Fruit fly (Drosophila melanogaster) whole organism, embryonic: ENCODE results near the gene Ist1.
A peak's percentile ranks its signal among the peaks of the same experiment; 100 is the strongest.

ENCODE experiments used
- B-H1 ChIP-seq: fragments of 200-800 bp; sonication (Bioruptor generic); IDR thresholded peaks from 3 replicates; pipeline ENCODE4 v1.3.6; 2022; ENCODE audit warnings: missing biosample characterization, missing genetic modification characterization
- Bgb ChIP-seq: fragments of 200-800 bp; sonication (Bioruptor generic); IDR thresholded peaks from 2 replicates; pipeline ENCODE4 v1.3.6; 2022; ENCODE audit warnings: missing biosample characterization, missing genetic modification characterization; ENCODE audit not compliant: partially characterized antibody
- CG10543 ChIP-seq: fragments of 200-800 bp; sonication (Bioruptor generic); optimal IDR thresholded peaks from 3 replicates; lab custom pipeline; 2017; ENCODE audit warnings: missing biosample characterization, mild to moderate bottlenecking, missing genetic modification characterization, moderate library complexity
- CG11398 ChIP-seq: fragments of 200-800 bp; sonication (Bioruptor generic); optimal IDR thresholded peaks from 2 replicates; lab custom pipeline; 2016; ENCODE audit warnings: missing biosample characterization, missing genetic modification characterization
- CG14014 ChIP-seq: fragments of 200-800 bp; sonication (Bioruptor generic); IDR thresholded peaks from 2 replicates; pipeline ENCODE4 v1.3.6; 2022; ENCODE audit warnings: missing biosample characterization, missing genetic modification characterization
- CG1647 ChIP-seq: fragments of 200-800 bp; sonication (Bioruptor generic); optimal IDR thresholded peaks from 3 replicates; lab custom pipeline; 2016; ENCODE audit warnings: missing biosample characterization, missing genetic modification characterization
- CG17328 ChIP-seq: fragments of 200-800 bp; sonication (Bioruptor generic); IDR thresholded peaks from 2 replicates; pipeline ENCODE4 v1.3.6; 2022; ENCODE audit warnings: missing biosample characterization, missing genetic modification characterization
- CG17612 ChIP-seq: fragments of 200-800 bp; sonication (Bioruptor generic); IDR thresholded peaks from 2 replicates; pipeline ENCODE4 v1.3.6; 2022; ENCODE audit warnings: missing biosample characterization, missing genetic modification characterization
- CG18619 ChIP-seq: fragments of 200-800 bp; sonication (Bioruptor generic); optimal IDR thresholded peaks from 3 replicates; lab custom pipeline; 2017; ENCODE audit warnings: missing biosample characterization, mild to moderate bottlenecking, missing genetic modification characterization
- CG18764 ChIP-seq: fragments of 200-800 bp; sonication (Bioruptor generic); optimal IDR thresholded peaks from 3 replicates; lab custom pipeline; 2016; ENCODE audit warnings: missing biosample characterization, missing genetic modification characterization
- CG30020 ChIP-seq: fragments of 200-800 bp; optimal IDR thresholded peaks from 2 replicates; lab custom pipeline; 2019; ENCODE audit warnings: missing biosample characterization, mild to moderate bottlenecking, missing genetic modification characterization, moderate library complexity
- CG30403 ChIP-seq: fragments of 200-800 bp; sonication (Bioruptor generic); optimal IDR thresholded peaks from 3 replicates; lab custom pipeline; 2016; ENCODE audit warnings: missing biosample characterization, missing genetic modification characterization
- CG30431 ChIP-seq: fragments of 200-800 bp; sonication (Bioruptor generic); optimal IDR thresholded peaks from 2 replicates; lab custom pipeline; 2017; ENCODE audit warnings: missing biosample characterization, missing genetic modification characterization
- CG3163 ChIP-seq: fragments of 200-800 bp; sonication (Bioruptor generic); optimal IDR thresholded peaks from 3 replicates; lab custom pipeline; 2016; ENCODE audit warnings: missing biosample characterization, missing genetic modification characterization
- CG42726 ChIP-seq: fragments of 200-800 bp; sonication (Bioruptor generic); IDR thresholded peaks from 2 replicates; pipeline ENCODE4 v1.3.6; 2022; ENCODE audit warnings: missing biosample characterization, missing genetic modification characterization; ENCODE audit not compliant: partially characterized antibody
- CG4820 ChIP-seq: fragments of 200-800 bp; sonication (Bioruptor generic); optimal IDR thresholded peaks from 3 replicates; lab custom pipeline; 2016; ENCODE audit warnings: missing biosample characterization, missing genetic modification characterization
- CG6272 ChIP-seq: fragments of 200-800 bp; sonication (Bioruptor generic); IDR thresholded peaks from 2 replicates; pipeline ENCODE4 v1.3.6; 2022; ENCODE audit warnings: missing biosample characterization, missing genetic modification characterization
- CG7786 ChIP-seq: fragments of 200-800 bp; sonication (Bioruptor generic); optimal IDR thresholded peaks from 2 replicates; lab custom pipeline; 2016; ENCODE audit warnings: missing biosample characterization, missing genetic modification characterization
- Dfd ChIP-seq, 2 experiments: fragments of >200 bp; optimal IDR thresholded peaks; 2 replicates each; lab custom pipeline; 2017; ENCODE audit warnings: missing biosample characterization in 2 of 2, missing genetic modification characterization in 2 of 2
- Fer1 ChIP-seq: fragments of 200-800 bp; sonication (Bioruptor generic); optimal IDR thresholded peaks from 2 replicates; lab custom pipeline; 2017; ENCODE audit warnings: missing biosample characterization, mild to moderate bottlenecking, missing genetic modification characterization
- Fer3 ChIP-seq: fragments of 200-800 bp; sonication (Bioruptor generic); optimal IDR thresholded peaks from 2 replicates; lab custom pipeline; 2018; ENCODE audit warnings: missing biosample characterization, mild to moderate bottlenecking, missing genetic modification characterization, moderate library complexity
- HLHmδ ChIP-seq: fragments of 200-800 bp; sonication (Bioruptor generic); optimal IDR thresholded peaks from 2 replicates; lab custom pipeline; 2018; ENCODE audit warnings: missing biosample characterization, mild to moderate bottlenecking, missing genetic modification characterization, moderate library complexity
- Meics ChIP-seq: fragments of 200-800 bp; sonication (Bioruptor generic); optimal IDR thresholded peaks from 2 replicates; lab custom pipeline; 2017; ENCODE audit warnings: missing biosample characterization, mild to moderate bottlenecking, missing genetic modification characterization
- Nf-YC ChIP-seq: fragments of 200-800 bp; optimal IDR thresholded peaks from 3 replicates; lab custom pipeline; 2019; ENCODE audit warnings: missing biosample characterization, mild to moderate bottlenecking, missing genetic modification characterization, moderate library complexity
- Ravus ChIP-seq: fragments of 200-800 bp; sonication (Bioruptor generic); IDR thresholded peaks from 2 replicates; pipeline ENCODE4 v1.3.6; 2022; ENCODE audit warnings: missing biosample characterization, missing genetic modification characterization
- Side ChIP-seq: fragments of 200-800 bp; sonication (Bioruptor generic); optimal IDR thresholded peaks from 2 replicates; lab custom pipeline; 2016; ENCODE audit warnings: missing biosample characterization, missing genetic modification characterization
- Sox102F ChIP-seq: fragments of 200-800 bp; sonication (Bioruptor generic); optimal IDR thresholded peaks from 2 replicates; lab custom pipeline; 2018; ENCODE audit warnings: missing biosample characterization, mild to moderate bottlenecking, missing genetic modification characterization, moderate library complexity
- Sry-β ChIP-seq: fragments of 200-800 bp; sonication (Bioruptor generic); optimal IDR thresholded peaks from 2 replicates; lab custom pipeline; 2018; ENCODE audit warnings: missing biosample characterization, mild to moderate bottlenecking, missing genetic modification characterization, moderate library complexity
- al ChIP-seq: fragments of 200-800 bp; sonication (Bioruptor generic); IDR thresholded peaks from 2 replicates; pipeline ENCODE4 v1.3.6; 2022; ENCODE audit warnings: missing biosample characterization, missing genetic modification characterization
- ara ChIP-seq: fragments of 200-800 bp; sonication (Bioruptor generic); IDR thresholded peaks from 2 replicates; pipeline ENCODE4 v1.3.6; 2022; ENCODE audit warnings: missing biosample characterization, missing genetic modification characterization
- bigmax ChIP-seq: fragments of 200-800 bp; sonication (Bioruptor generic); optimal IDR thresholded peaks from 2 replicates; lab custom pipeline; 2018; ENCODE audit warnings: missing biosample characterization, mild to moderate bottlenecking, missing genetic modification characterization
- cas ChIP-seq: fragments of 200-800 bp; sonication (Bioruptor generic); IDR thresholded peaks from 2 replicates; pipeline ENCODE4 v1.3.6; 2022; ENCODE audit warnings: missing biosample characterization, missing genetic modification characterization
- croc ChIP-seq: fragments of 200-800 bp; sonication (Bioruptor generic); conservative IDR thresholded peaks from 3 replicates; pipeline ENCODE4 v1.3.6; 2022; ENCODE audit warnings: missing biosample characterization, missing genetic modification characterization
- crol ChIP-seq: fragments of 200-800 bp; sonication (Bioruptor generic); IDR thresholded peaks from 2 replicates; pipeline ENCODE4 v1.3.6; 2022; ENCODE audit warnings: missing biosample characterization, missing genetic modification characterization
- dmrt99B ChIP-seq: fragments of 200-800 bp; sonication (Bioruptor generic); optimal IDR thresholded peaks from 2 replicates; lab custom pipeline; 2018; ENCODE audit warnings: missing biosample characterization, mild to moderate bottlenecking, missing genetic modification characterization, moderate library complexity
- ftz-f1 ChIP-seq: fragments of 200-800 bp; sonication (Bioruptor generic); optimal IDR thresholded peaks from 2 replicates; lab custom pipeline; 2016; ENCODE audit warnings: missing biosample characterization, missing genetic modification characterization
- mld ChIP-seq: fragments of 200-800 bp; sonication (Bioruptor generic); IDR thresholded peaks from 3 replicates; pipeline ENCODE4 v1.3.6; 2022; ENCODE audit warnings: missing biosample characterization, missing genetic modification characterization; ENCODE audit not compliant: partially characterized antibody
- nmo ChIP-seq: fragments of 200-800 bp; sonication (Bioruptor generic); optimal IDR thresholded peaks from 2 replicates; lab custom pipeline; 2018; ENCODE audit warnings: missing biosample characterization, mild to moderate bottlenecking, missing genetic modification characterization, moderate library complexity
- onecut ChIP-seq: fragments of 200-800 bp; sonication (Bioruptor generic); IDR thresholded peaks from 2 replicates; pipeline ENCODE4 v1.3.6; 2022; ENCODE audit warnings: missing biosample characterization, missing genetic modification characterization
- pita ChIP-seq: fragments of 200-800 bp; sonication (Bioruptor generic); optimal IDR thresholded peaks from 2 replicates; lab custom pipeline; 2017; ENCODE audit warnings: missing biosample characterization, mild to moderate bottlenecking, missing genetic modification characterization
- run ChIP-seq: fragments of 200-800 bp; sonication (Bioruptor generic); optimal IDR thresholded peaks from 3 replicates; lab custom pipeline; 2018; ENCODE audit warnings: missing biosample characterization, mild to moderate bottlenecking, missing genetic modification characterization
- sc ChIP-seq, 3 experiments: fragments of >200 bp in 2 of 3; fragments of 200-800 bp in 1 of 3; sonication (Bioruptor generic) in 1 of 3; optimal IDR thresholded peaks; 2 replicates in 2 of 3; 3 replicates in 1 of 3; lab custom pipeline; 2017; ENCODE audit warnings: mild to moderate bottlenecking in 1 of 3, missing biosample characterization in 1 of 3, missing genetic modification characterization in 1 of 3, missing genetic modification reagents in 1 of 3
- seq ChIP-seq: fragments of 200-800 bp; sonication (Bioruptor generic); IDR thresholded peaks from 2 replicates; pipeline ENCODE4 v1.3.6; 2022; ENCODE audit warnings: missing biosample characterization, missing genetic modification characterization
- sim ChIP-seq: fragments of 200-800 bp; sonication (Bioruptor generic); IDR thresholded peaks from 2 replicates; pipeline ENCODE4 v1.3.6; 2022; ENCODE audit warnings: missing biosample characterization, missing genetic modification characterization
- slbo ChIP-seq: fragments of 200-800 bp; sonication (Bioruptor generic); IDR thresholded peaks from 2 replicates; pipeline ENCODE4 v1.3.6; 2022; ENCODE audit warnings: missing biosample characterization, missing genetic modification characterization
- sqz ChIP-seq: fragments of 200-800 bp; sonication (Bioruptor generic); optimal IDR thresholded peaks from 3 replicates; lab custom pipeline; 2018; ENCODE audit warnings: missing biosample characterization, mild to moderate bottlenecking, missing genetic modification characterization
- stc ChIP-seq: fragments of 200-800 bp; sonication (Bioruptor generic); IDR thresholded peaks from 2 replicates; pipeline ENCODE4 v1.3.6; 2022; ENCODE audit warnings: missing biosample characterization, missing genetic modification characterization
- toy ChIP-seq: fragments of 200-800 bp; sonication (Bioruptor generic); IDR thresholded peaks from 2 replicates; pipeline ENCODE4 v1.3.6; 2022; ENCODE audit warnings: missing biosample characterization, missing genetic modification characterization
- trh ChIP-seq: fragments of 200-800 bp; sonication (Bioruptor generic); optimal IDR thresholded peaks from 2 replicates; lab custom pipeline; 2016; ENCODE audit warnings: missing biosample characterization, missing genetic modification characterization

The Ist1 gene

DNA sequence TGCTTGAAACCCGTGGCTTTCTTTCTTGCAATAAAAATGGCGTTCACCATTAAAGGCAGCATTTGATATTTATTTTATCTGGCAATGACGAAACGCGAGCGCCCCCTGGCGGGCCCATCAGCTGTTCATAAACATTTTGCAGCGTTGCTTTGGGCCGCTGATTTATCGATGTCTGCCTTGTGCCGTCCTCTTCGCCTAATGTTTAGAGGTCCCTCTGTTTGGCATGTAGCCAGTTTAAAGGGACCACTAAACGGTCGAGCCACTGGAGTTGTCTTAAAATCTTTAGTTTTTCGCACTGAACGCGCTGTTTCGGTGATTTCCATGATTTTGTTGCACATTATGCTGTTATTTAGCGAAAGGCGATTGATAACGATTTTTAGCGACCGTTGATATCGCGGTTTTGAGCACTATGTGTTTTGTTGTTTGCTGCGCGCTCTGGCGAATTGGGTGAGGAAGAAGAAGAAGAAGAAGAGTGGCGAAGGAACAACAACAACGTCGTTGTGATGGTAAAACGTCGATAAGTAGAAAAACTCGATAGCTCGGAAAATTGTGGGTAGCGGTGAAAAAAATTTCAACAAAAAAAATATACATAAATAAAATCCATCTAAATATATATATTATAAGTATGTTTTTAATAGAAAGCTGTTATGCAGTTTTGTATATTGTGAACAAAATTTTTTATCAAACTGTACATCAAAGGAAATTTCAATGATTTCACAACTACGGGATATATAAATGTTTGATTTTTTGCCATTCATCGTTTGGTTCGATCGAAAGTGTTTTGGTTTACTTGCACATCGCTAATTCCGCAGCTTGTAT, 3.8 kb downstream of the Ist1 start, which contains the start of the genes velo and Sbds (continued):
- TF ChIP-seq mld, result peak; percentile 26; the same call in 1 of the 3 replicates
- TF ChIP-seq Fer3 (tag; lab: Kevin White, UChicago), result peak; percentile 45
- peak; percentile 29 for TF ChIP-seq Side (GFP tag; lab: Kevin White, UChicago)
- peak; percentile 71 for TF ChIP-seq CG10543
- TF ChIP-seq Ravus, result no peak
- TF ChIP-seq CG14014 (GFP tag; lab: Robert Waterston, UW), result no peak
- TF ChIP-seq seq (GFP tag; lab: Robert Waterston, UW), result no peak
- no peak for TF ChIP-seq Dfd (GFP tag; optimal IDR thresholded peaks at IDR 0.05; lab: Kevin White, UChicago)
- no peak for TF ChIP-seq run
- TF ChIP-seq Fer1 (GFP tag; lab: Kevin White, UChicago), result peak; percentile 36
- TF ChIP-seq CG17328, result peak; percentile 22; the same call in 1 of the 2 replicates
- TF ChIP-seq CG1647, result no peak
- peak; percentile 67 for TF ChIP-seq CG30403
- peak; percentile 90 for TF ChIP-seq sqz
- TF ChIP-seq CG18619 (GFP tag; lab: Kevin White, UChicago), result no peak
- no peak; the same call in none of the 2 replicates for TF ChIP-seq onecut (GFP tag; lab: Robert Waterston, UW)
- TF ChIP-seq croc (GFP tag; lab: Robert Waterston, UW), result no peak
- TF ChIP-seq B-H1 (GFP tag; lab: Robert Waterston, UW), result no peak
- no peak for TF ChIP-seq CG6272 (GFP tag; lab: Robert Waterston, UW)
- no peak for TF ChIP-seq Sox102F (GFP tag; lab: Kevin White, UChicago)
- TF ChIP-seq bigmax (GFP tag; lab: Kevin White, UChicago), result peak; percentile 97
- TF ChIP-seq trh (GFP tag; lab: Kevin White, UChicago), result no peak
- TF ChIP-seq sim (GFP tag; lab: Robert Waterston, UW), result no peak
- peak; percentile 67 for TF ChIP-seq Nf-YC
- no peak for TF ChIP-seq sc (optimal IDR thresholded peaks at IDR 0.05; lab: Kevin White, UChicago)
- TF ChIP-seq sc (GFP tag; optimal IDR thresholded peaks at IDR 0.05; lab: Kevin White, UChicago), result no peak
- TF ChIP-seq CG11398 (GFP tag; lab: Kevin White, UChicago), result no peak
- TF ChIP-seq CG42726, result peak; percentile 76; the same call in 1 of the 2 replicates
- TF ChIP-seq CG3163 (GFP tag; lab: Kevin White, UChicago), result no peak
- no peak for TF ChIP-seq cas
- TF ChIP-seq toy (GFP tag; lab: Robert Waterston, UW), result no peak
- TF ChIP-seq nmo (GFP tag; lab: Kevin White, UChicago), result peak; percentile 57
- TF ChIP-seq stc (GFP tag; lab: Robert Waterston, UW), result no peak
- TF ChIP-seq CG18764 (GFP tag; lab: Kevin White, UChicago), result no peak
- TF ChIP-seq al, result no peak
- TF ChIP-seq CG4820 (GFP tag; lab: Kevin White, UChicago), result no peak
- peak; percentile 70 for TF ChIP-seq Bgb (GFP tag; lab: Robert Waterston, UW)
- no peak for TF ChIP-seq CG17612 (GFP tag; lab: Robert Waterston, UW)
- TF ChIP-seq dmrt99B (tag; lab: Kevin White, UChicago), result no peak
- TF ChIP-seq Meics (GFP tag; lab: Kevin White, UChicago), result peak; percentile 51
- TF ChIP-seq crol (GFP tag; lab: Robert Waterston, UW), result peak; percentile 52
- TF ChIP-seq CG7786 (GFP tag; lab: Kevin White, UChicago), result peak; percentile 15
- peak; percentile 24 for TF ChIP-seq HLHmδ (GFP tag; lab: Kevin White, UChicago)
- TF ChIP-seq CG30431 (GFP tag; lab: Kevin White, UChicago), result no peak
- peak; percentile 52 for TF ChIP-seq ftz-f1
- TF ChIP-seq ara (GFP tag; lab: Robert Waterston, UW), result no peak
- TF ChIP-seq slbo (GFP tag; lab: Robert Waterston, UW), result peak; percentile 73
- peak; percentile 71 for TF ChIP-seq Sry-β
- peak; percentile 59 for TF ChIP-seq CG30020 (tag; lab: Kevin White, UChicago)
- no peak for TF ChIP-seq pita (GFP tag; lab: Kevin White, UChicago)
